Worm (Caenorhabditis elegans): Measurements from ENCODE around the gene Y69A2AR.12.
A peak's percentile ranks its signal among the peaks of the same experiment; 100 is the strongest.

Gene Y69A2AR.12

ce11 chrIV:2601988-2602861 lies 33.8 kb downstream of the Y69A2AR.12 start (continued):
- TF ChIP-seq lin-29 (GFP tag; IDR thresholded peaks at IDR 0.05) (peak; percentile 88), mxl-2 (GFP tag; conservative IDR thresholded peaks at IDR 0.05) (peak; percentile 96), T20F7.1 (GFP tag; optimal IDR thresholded peaks at IDR 0.05) (peak; percentile 91), mes-2 (tag; optimal IDR thresholded peaks at IDR 0.05; ENCODE audit: poor library complexity, severe bottlenecking) (peak; percentile 90), ZK546.5 (tag; optimal IDR thresholded peaks at IDR 0.05) (no peak), fos-1 (tag; optimal IDR thresholded peaks at IDR 0.05) (peak; percentile 46), Y75B8A.6 (GFP tag; IDR thresholded peaks at IDR 0.05) (peak; percentile 98), nhr-77 (tag; optimal IDR thresholded peaks at IDR 0.05) (peak; percentile 98), mdl-1 (tag; optimal IDR thresholded peaks at IDR 0.05) (peak; percentile 86 to 97), unc-62 (GFP tag; optimal IDR thresholded peaks at IDR 0.05 in 1 of 2) (peak; percentile 66 to 99), unc-62 (tag; optimal IDR thresholded peaks at IDR 0.05) (no peak), ceh-82 (tag; optimal IDR thresholded peaks at IDR 0.05) (no peak), F10B5.3 (tag; optimal IDR thresholded peaks at IDR 0.05) (no peak), zfp-2 (tag; optimal IDR thresholded peaks at IDR 0.05) (peak; percentile 24)

ce11 chrIV:2602862-2603189 lies 34.4 kb downstream of the Y69A2AR.12 start:
- TF ChIP-seq ces-1 (GFP tag; optimal IDR thresholded peaks at IDR 0.05): no peak
- no peak for TF ChIP-seq nhr-48 (tag; optimal IDR thresholded peaks at IDR 0.05)
- peak; percentile 55 for TF ChIP-seq snpc-1.2 (GFP tag; IDR thresholded peaks at IDR 0.05)
- TF ChIP-seq ztf-7 (tag; optimal IDR thresholded peaks at IDR 0.05): no peak
- TF ChIP-seq ceh-32 (tag; optimal IDR thresholded peaks at IDR 0.05; ENCODE audit: poor library complexity): no peak
- 0 out of 2 replicates have a peak, but pooled peaks have one; percentile 18 for TF ChIP-seq ZK337.2 (GFP tag; IDR thresholded peaks at IDR 0.05)
- no peak for TF ChIP-seq hlh-11 (tag; optimal IDR thresholded peaks at IDR 0.05)
- no peak for TF ChIP-seq hif-1 (tag; optimal IDR thresholded peaks at IDR 0.05)
- no peak for TF ChIP-seq Y105C5A.15 (GFP tag; IDR thresholded peaks at IDR 0.05)
- TF ChIP-seq ZK546.5 (tag; optimal IDR thresholded peaks at IDR 0.05): no peak
- 0 out of 2 replicates have a peak, but pooled peaks have one; percentile 68 for TF ChIP-seq D1046.2 (GFP tag; IDR thresholded peaks at IDR 0.05)
- TF ChIP-seq nhr-25 (tag; optimal IDR thresholded peaks at IDR 0.05; ENCODE audit: borderline replicate concordance, insufficient read depth): no peak
- TF ChIP-seq lin-38 (GFP tag; IDR thresholded peaks at IDR 0.05): peak; percentile 32
- peak; percentile 76 for TF ChIP-seq set-16 (GFP tag; IDR thresholded peaks at IDR 0.05)
- TF ChIP-seq unc-62 (GFP tag; optimal IDR thresholded peaks at IDR 0.05 in 1 of 2): no peak
- no peak for TF ChIP-seq unc-62 (tag; optimal IDR thresholded peaks at IDR 0.05)
- TF ChIP-seq T26A8.4 (GFP tag; IDR thresholded peaks at IDR 0.05): peak; percentile 62; the same call in 1 of the 2 replicates
- TF ChIP-seq jun-1 (tag; optimal IDR thresholded peaks at IDR 0.05): no peak
- no peak for TF ChIP-seq nhr-237 (tag; optimal IDR thresholded peaks at IDR 0.05)
- TF ChIP-seq pha-4 (GFP tag; IDR thresholded peaks at IDR 0.05): 0 out of 2 replicates have a peak, but pooled peaks have one; percentile 43
- no peak for TF ChIP-seq pha-4 (tag; optimal IDR thresholded peaks at IDR 0.05)
- 0 out of 2 replicates have a peak, but pooled peaks have one; percentile 22 for TF ChIP-seq php-3 (GFP tag; IDR thresholded peaks at IDR 0.05)
- no peak for TF ChIP-seq aly-2 (tag; optimal IDR thresholded peaks at IDR 0.05)
- no peak for TF ChIP-seq nhr-11 (tag; optimal IDR thresholded peaks at IDR 0.05)
- no peak; the same call in 1 of the 2 replicates for TF ChIP-seq lin-1 (GFP tag; IDR thresholded peaks at IDR 0.05)
- no peak for TF ChIP-seq unc-39 (tag; optimal IDR thresholded peaks at IDR 0.05)
- 0 out of 2 replicates have a peak, but pooled peaks have one; percentile 14 for TF ChIP-seq tag-97 (GFP tag; IDR thresholded peaks at IDR 0.05)
- no peak; the same call in 1 of the 2 replicates for TF ChIP-seq ceh-20 (GFP tag; IDR thresholded peaks at IDR 0.05)
- peak; percentile 4 for TF ChIP-seq zip-2 (tag; optimal IDR thresholded peaks at IDR 0.05)
- no peak for TF ChIP-seq zag-1 (tag; optimal IDR thresholded peaks at IDR 0.05)
- no peak for TF ChIP-seq F44E2.7 (GFP tag; IDR thresholded peaks at IDR 0.05)
- TF ChIP-seq mdl-1 (tag; optimal IDR thresholded peaks at IDR 0.05): no peak
- TF ChIP-seq cey-2 (tag; optimal IDR thresholded peaks at IDR 0.05; ENCODE audit: borderline replicate concordance, insufficient read depth): no peak
- TF ChIP-seq egl-43 (GFP tag; IDR thresholded peaks at IDR 0.05): peak; percentile 70; the same call in 1 of the 2 replicates
- peak; percentile 43; the same call in 1 of the 2 replicates for TF ChIP-seq ctbp-1 (GFP tag; IDR thresholded peaks at IDR 0.05)
- TF ChIP-seq madf-9 (GFP tag; conservative IDR thresholded peaks at IDR 0.05): peak; percentile 59; the same call in 1 of the 2 replicates
- peak; percentile 40; the same call in 1 of the 2 replicates for TF ChIP-seq dmd-8 (GFP tag; IDR thresholded peaks at IDR 0.05)

Measured in whole organism, L4 larva.